Fruit fly (Drosophila melanogaster) whole organism, embryonic: ENCODE results near the gene Sfxn2.

Experiments
- Adf1 ChIP-seq: fragments of 200-800 bp; sonication (Bioruptor generic); IDR thresholded peaks from 2 replicates; pipeline ENCODE4 v1.3.6; 2022; ENCODE audit warnings: missing biosample characterization, missing genetic modification characterization
- CG10431 ChIP-seq: fragments of 200-800 bp; sonication (Bioruptor generic); optimal IDR thresholded peaks from 3 replicates; lab custom pipeline; 2018; ENCODE audit warnings: missing biosample characterization, mild to moderate bottlenecking, missing genetic modification characterization
- CG10565 ChIP-seq: fragments of 200-800 bp; sonication (Bioruptor generic); optimal IDR thresholded peaks from 3 replicates; lab custom pipeline; 2016; ENCODE audit warnings: missing biosample characterization, mild to moderate bottlenecking, missing genetic modification characterization
- CG12219 ChIP-seq: fragments of 200-800 bp; sonication (Bioruptor generic); optimal IDR thresholded peaks from 3 replicates; lab custom pipeline; 2018; ENCODE audit warnings: missing biosample characterization, mild to moderate bottlenecking, missing genetic modification characterization
- CG14441 ChIP-seq: fragments of 200-800 bp; sonication (Bioruptor generic); IDR thresholded peaks from 2 replicates; pipeline ENCODE4 v1.3.6; 2022; ENCODE audit warnings: missing biosample characterization, missing genetic modification characterization
- CG16815 ChIP-seq: fragments of 200-800 bp; sonication (Bioruptor generic); optimal IDR thresholded peaks from 3 replicates; lab custom pipeline; 2017; ENCODE audit warnings: missing biosample characterization, mild to moderate bottlenecking, missing genetic modification characterization
- CG18262 ChIP-seq: fragments of 200-800 bp; optimal IDR thresholded peaks from 3 replicates; lab custom pipeline; 2019; ENCODE audit warnings: missing biosample characterization, mild to moderate bottlenecking, missing genetic modification characterization, moderate library complexity
- CG18599 ChIP-seq: fragments of 200-800 bp; sonication (Bioruptor generic); optimal IDR thresholded peaks from 3 replicates; lab custom pipeline; 2017; ENCODE audit warnings: missing biosample characterization, missing genetic modification characterization, mild to moderate bottlenecking, moderate library complexity, missing genetic modification reagents
- CG18764 ChIP-seq: fragments of 200-800 bp; sonication (Bioruptor generic); optimal IDR thresholded peaks from 3 replicates; lab custom pipeline; 2016; ENCODE audit warnings: missing biosample characterization, missing genetic modification characterization
- CG2129 ChIP-seq: fragments of 200-800 bp; sonication (Bioruptor generic); IDR thresholded peaks from 2 replicates; pipeline ENCODE4 v1.3.6; 2022; ENCODE audit warnings: missing biosample characterization, missing genetic modification characterization; ENCODE audit not compliant: partially characterized antibody
- CG33213 ChIP-seq: fragments of 200-800 bp; sonication (Bioruptor generic); optimal IDR thresholded peaks from 3 replicates; lab custom pipeline; 2016; ENCODE audit warnings: missing biosample characterization, missing genetic modification characterization
- CG3407 ChIP-seq: fragments of 200-800 bp; sonication (Bioruptor generic); optimal IDR thresholded peaks from 2 replicates; lab custom pipeline; 2018; ENCODE audit warnings: missing biosample characterization, mild to moderate bottlenecking, missing genetic modification characterization
- CG4404 ChIP-seq: fragments of 200-800 bp; sonication (Bioruptor generic); IDR thresholded peaks from 2 replicates; pipeline ENCODE4 v1.3.6; 2022; ENCODE audit warnings: missing biosample characterization, missing genetic modification characterization
- CG4730 ChIP-seq: fragments of 200-800 bp; sonication (Bioruptor generic); IDR thresholded peaks from 2 replicates; pipeline ENCODE4 v1.3.6; 2022; ENCODE audit warnings: missing biosample characterization, missing genetic modification characterization
- CG7928 ChIP-seq: fragments of 200-800 bp; sonication (Bioruptor generic); optimal IDR thresholded peaks from 2 replicates; lab custom pipeline; 2017; ENCODE audit warnings: missing biosample characterization, mild to moderate bottlenecking, missing genetic modification characterization
- CG8281 ChIP-seq: fragments of 200-800 bp; sonication (Bioruptor generic); optimal IDR thresholded peaks from 2 replicates; lab custom pipeline; 2018; ENCODE audit warnings: missing biosample characterization, mild to moderate bottlenecking, missing genetic modification characterization, moderate library complexity
- CG8478 ChIP-seq: fragments of >200 bp; optimal IDR thresholded peaks from 2 replicates; lab custom pipeline; 2018
- CoRest ChIP-seq: fragments of 200-800 bp; sonication (Bioruptor generic); optimal IDR thresholded peaks from 3 replicates; lab custom pipeline; 2018; ENCODE audit warnings: missing biosample characterization, mild to moderate bottlenecking, missing genetic modification characterization, moderate library complexity
- GATAe ChIP-seq: fragments of 200-800 bp; sonication (Bioruptor generic); conservative IDR thresholded peaks from 2 replicates; pipeline ENCODE4 v1.3.6; 2022; ENCODE audit warnings: missing biosample characterization, missing genetic modification characterization
- Hmr ChIP-seq: fragments of 200-800 bp; sonication (Bioruptor generic); optimal IDR thresholded peaks from 3 replicates; lab custom pipeline; 2017; ENCODE audit warnings: mild to moderate bottlenecking, missing biosample characterization, missing genetic modification reagents, missing genetic modification characterization
- Hr78 ChIP-seq, 2 experiments: fragments of 200-800 bp in 1 of 2; fragments of >200 bp in 1 of 2; sonication (Bioruptor generic) in 1 of 2; optimal IDR thresholded peaks; 2 replicates each; lab custom pipeline; 2017 to 2019; ENCODE audit warnings: missing biosample characterization in 2 of 2, missing genetic modification characterization in 2 of 2, mild to moderate bottlenecking in 1 of 2, moderate library complexity in 1 of 2
- Lhr ChIP-seq: fragments of 200-800 bp; sonication (Bioruptor generic); optimal IDR thresholded peaks from 3 replicates; lab custom pipeline; 2017; ENCODE audit warnings: mild to moderate bottlenecking, missing biosample characterization, missing genetic modification reagents, missing genetic modification characterization
- MESR4 ChIP-seq: fragments of 200-800 bp; sonication (Bioruptor generic); optimal IDR thresholded peaks from 2 replicates; lab custom pipeline; 2018; ENCODE audit warnings: missing biosample characterization, mild to moderate bottlenecking, missing genetic modification characterization, moderate library complexity
- Mes4 ChIP-seq: fragments of 200-800 bp; sonication (Bioruptor generic); optimal IDR thresholded peaks from 2 replicates; lab custom pipeline; 2016; ENCODE audit warnings: missing biosample characterization, missing genetic modification characterization
- Oli ChIP-seq: fragments of 200-800 bp; sonication (Bioruptor generic); optimal IDR thresholded peaks from 2 replicates; lab custom pipeline; 2018; ENCODE audit warnings: missing biosample characterization, mild to moderate bottlenecking, missing genetic modification characterization, moderate library complexity
- Opbp ChIP-seq: fragments of 200-800 bp; sonication (Bioruptor generic); IDR thresholded peaks from 3 replicates; pipeline ENCODE4 v1.3.6; 2022; ENCODE audit warnings: missing biosample characterization, missing genetic modification characterization; ENCODE audit not compliant: partially characterized antibody
- Ptx1 ChIP-seq: fragments of 200-800 bp; sonication (Bioruptor generic); IDR thresholded peaks from 2 replicates; pipeline ENCODE4 v1.3.6; 2022; ENCODE audit warnings: missing biosample characterization, missing genetic modification characterization
- Side ChIP-seq: fragments of 200-800 bp; sonication (Bioruptor generic); optimal IDR thresholded peaks from 2 replicates; lab custom pipeline; 2016; ENCODE audit warnings: missing biosample characterization, missing genetic modification characterization
- TFAM ChIP-seq: fragments of 200-800 bp; sonication (Bioruptor generic); optimal IDR thresholded peaks from 2 replicates; lab custom pipeline; 2017; ENCODE audit warnings: missing biosample characterization, missing genetic modification characterization, inconsistent platforms
- Xrp1 ChIP-seq: fragments of 200-800 bp; sonication (Bioruptor generic); IDR thresholded peaks from 2 replicates; pipeline ENCODE4 v1.3.6; 2022; ENCODE audit warnings: missing biosample characterization, missing genetic modification characterization
- ara ChIP-seq: fragments of 200-800 bp; sonication (Bioruptor generic); IDR thresholded peaks from 2 replicates; pipeline ENCODE4 v1.3.6; 2022; ENCODE audit warnings: missing biosample characterization, missing genetic modification characterization
- br ChIP-seq: fragments of >200 bp; optimal IDR thresholded peaks from 2 replicates; lab custom pipeline; 2017
- caup ChIP-seq: fragments of 200-800 bp; sonication (Bioruptor generic); optimal IDR thresholded peaks from 3 replicates; lab custom pipeline; 2017; ENCODE audit warnings: missing biosample characterization, mild to moderate bottlenecking, missing genetic modification characterization, moderate library complexity; ENCODE audit not compliant: severe bottlenecking
- ci ChIP-seq: fragments of 200-800 bp; sonication (Bioruptor generic); IDR thresholded peaks from 3 replicates; pipeline ENCODE4 v1.3.6; 2022; ENCODE audit warnings: missing biosample characterization, missing genetic modification characterization
- en ChIP-seq: fragments of 200-800 bp; sonication (Bioruptor generic); optimal IDR thresholded peaks from 2 replicates; lab custom pipeline; 2016; ENCODE audit warnings: missing biosample characterization, missing genetic modification characterization
- eve ChIP-seq, 2 experiments: fragments of >200 bp; optimal IDR thresholded peaks; 2 replicates each; lab custom pipeline; 2017; ENCODE audit warnings: missing biosample characterization in 2 of 2, missing genetic modification characterization in 2 of 2
- exex ChIP-seq: fragments of 200-800 bp; sonication (Bioruptor generic); optimal IDR thresholded peaks from 4 replicates; lab custom pipeline; 2018; ENCODE audit warnings: missing biosample characterization, mild to moderate bottlenecking, missing genetic modification characterization, moderate library complexity
- fd3F ChIP-seq: fragments of 200-800 bp; sonication (Bioruptor generic); optimal IDR thresholded peaks from 2 replicates; lab custom pipeline; 2018; ENCODE audit warnings: missing biosample characterization, mild to moderate bottlenecking, missing genetic modification characterization, moderate library complexity
- grn ChIP-seq: fragments of 200-800 bp; sonication (Bioruptor generic); optimal IDR thresholded peaks from 3 replicates; lab custom pipeline; 2017; ENCODE audit warnings: missing biosample characterization, missing genetic modification characterization
- gsb-n ChIP-seq: fragments of 200-800 bp; sonication (Bioruptor generic); optimal IDR thresholded peaks from 3 replicates; lab custom pipeline; 2018; ENCODE audit warnings: missing biosample characterization, mild to moderate bottlenecking, missing genetic modification characterization
- klu ChIP-seq: fragments of 200-800 bp; sonication (Bioruptor generic); IDR thresholded peaks from 2 replicates; pipeline ENCODE4 v1.3.6; 2022; ENCODE audit warnings: missing biosample characterization, missing genetic modification characterization
- lbe ChIP-seq: fragments of 200-800 bp; sonication (Bioruptor generic); optimal IDR thresholded peaks from 2 replicates; lab custom pipeline; 2016; ENCODE audit warnings: missing biosample characterization, mild to moderate bottlenecking, missing genetic modification characterization
- mirr ChIP-seq: fragments of 200-800 bp; sonication (Bioruptor generic); optimal IDR thresholded peaks from 3 replicates; lab custom pipeline; 2018; ENCODE audit warnings: missing biosample characterization, mild to moderate bottlenecking, missing genetic modification characterization
- mld ChIP-seq: fragments of 200-800 bp; sonication (Bioruptor generic); IDR thresholded peaks from 3 replicates; pipeline ENCODE4 v1.3.6; 2022; ENCODE audit warnings: missing biosample characterization, missing genetic modification characterization; ENCODE audit not compliant: partially characterized antibody
- otp ChIP-seq: fragments of 200-800 bp; sonication (Bioruptor generic); IDR thresholded peaks from 3 replicates; pipeline ENCODE4, ENCODE4 v1.3.6; 2022; ENCODE audit warnings: missing biosample characterization, missing genetic modification characterization
- salm ChIP-seq: fragments of 200-800 bp; sonication (Bioruptor generic); optimal IDR thresholded peaks from 2 replicates; lab custom pipeline; 2018; ENCODE audit warnings: missing biosample characterization, mild to moderate bottlenecking, missing genetic modification characterization
- sens ChIP-seq: fragments of 200-800 bp; sonication (Bioruptor generic); peaks from one replicate; lab custom pipeline; 2016; ENCODE audit warnings: missing biosample characterization, missing genetic modification characterization
- sqz ChIP-seq: fragments of 200-800 bp; sonication (Bioruptor generic); optimal IDR thresholded peaks from 3 replicates; lab custom pipeline; 2018; ENCODE audit warnings: missing biosample characterization, mild to moderate bottlenecking, missing genetic modification characterization
- stwl ChIP-seq: fragments of 200-800 bp; sonication (Bioruptor generic); optimal IDR thresholded peaks from 3 replicates; lab custom pipeline; 2018; ENCODE audit warnings: missing biosample characterization, mild to moderate bottlenecking, missing genetic modification characterization, moderate library complexity
- ttk ChIP-seq: fragments of 200-800 bp; sonication (Bioruptor generic); IDR thresholded peaks from 2 replicates; pipeline ENCODE4 v2.1.2; 2022; ENCODE audit warnings: missing biosample characterization, missing genetic modification characterization
- zen ChIP-seq: fragments of 200-800 bp; sonication (Bioruptor generic); optimal IDR thresholded peaks from 3 replicates; lab custom pipeline; 2018; ENCODE audit warnings: missing biosample characterization, mild to moderate bottlenecking, missing genetic modification characterization, moderate library complexity

Sfxn2 gene

DNA sequence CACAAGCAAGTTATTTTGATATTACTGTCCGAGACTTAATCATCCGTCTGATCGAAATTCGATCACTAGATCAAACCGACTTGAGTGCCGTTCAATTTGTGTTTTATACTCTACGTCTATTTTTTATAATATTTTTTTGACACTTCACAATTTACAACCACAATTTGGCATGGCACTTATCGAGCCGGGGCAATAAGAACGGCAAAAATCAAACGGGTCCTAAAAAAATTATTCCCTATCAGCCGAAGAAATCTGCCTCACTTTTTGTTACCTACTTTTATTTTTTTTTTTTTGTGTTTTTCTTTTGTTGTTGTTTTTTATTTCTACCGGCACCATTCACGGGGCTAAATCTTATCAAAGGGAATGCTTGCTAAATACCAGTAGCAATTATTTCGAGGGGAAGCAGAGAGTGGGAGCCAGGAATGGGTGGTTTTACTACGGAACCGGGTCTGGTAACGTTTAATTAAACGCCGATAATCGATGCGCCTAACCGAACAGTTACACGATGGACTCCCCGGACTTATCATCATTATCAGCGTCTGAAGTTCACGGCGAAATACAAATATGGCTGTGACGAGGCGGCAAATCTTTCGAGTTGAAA lies 47.4 kb upstream of the Sfxn2 start (continued):
- TF ChIP-seq sens (GFP tag; lab: Kevin White, UChicago) = peak; percentile 24
- TF ChIP-seq sqz (GFP tag; lab: Kevin White, UChicago) = peak; percentile 41
- TF ChIP-seq en (GFP tag; lab: Kevin White, UChicago) = no peak
- TF ChIP-seq klu (GFP tag; lab: Robert Waterston, UW) = no peak
- no peak for TF ChIP-seq CG12219 (GFP tag; lab: Kevin White, UChicago)
- TF ChIP-seq mld = no peak
- TF ChIP-seq Xrp1 = no peak
- no peak for TF ChIP-seq CoRest (tag; lab: Kevin White, UChicago)
- TF ChIP-seq gsb-n (tag; lab: Kevin White, UChicago) = no peak
- no peak for TF ChIP-seq Mes4 (GFP tag; lab: Kevin White, UChicago)
- no peak for TF ChIP-seq ci (GFP tag; lab: Robert Waterston, UW)
- TF ChIP-seq CG8281 (tag; lab: Kevin White, UChicago) = no peak
- no peak for TF ChIP-seq ara (GFP tag; lab: Robert Waterston, UW)
- TF ChIP-seq CG33213 (GFP tag; lab: Kevin White, UChicago) = no peak
- TF ChIP-seq Hmr (GFP tag; lab: Kevin White, UChicago) = peak; percentile 1
- no peak for TF ChIP-seq CG10565 (GFP tag; lab: Kevin White, UChicago)
- no peak for TF ChIP-seq CG14441
- TF ChIP-seq Side = no peak
- peak; percentile 89 for TF ChIP-seq grn
- TF ChIP-seq caup (GFP tag; lab: Kevin White, UChicago) = peak; percentile 35
- TF ChIP-seq CG18764 (GFP tag; lab: Kevin White, UChicago) = no peak
- TF ChIP-seq ttk (GFP tag; lab: Robert Waterston, UW) = no peak
- TF ChIP-seq mirr (GFP tag; lab: Kevin White, UChicago) = peak; percentile 41
- no peak for TF ChIP-seq zen (tag; lab: Kevin White, UChicago)
- TF ChIP-seq fd3F (GFP tag; lab: Kevin White, UChicago) = no peak
- TF ChIP-seq Adf1 (GFP tag; lab: Robert Waterston, UW) = no peak
- TF ChIP-seq br (lab: Kevin White, UChicago) = no peak
- no peak for TF ChIP-seq salm (tag; lab: Kevin White, UChicago)
- no peak for TF ChIP-seq MESR4 (GFP tag; lab: Kevin White, UChicago)
- TF ChIP-seq CG18262 (tag; lab: Kevin White, UChicago) = no peak
- TF ChIP-seq CG2129 (GFP tag; lab: Robert Waterston, UW) = no peak
- TF ChIP-seq Ptx1 = no peak
- TF ChIP-seq otp (GFP tag; lab: Robert Waterston, UW) = no peak
- no peak for TF ChIP-seq stwl
- no peak for TF ChIP-seq CG18599 (GFP tag; lab: Kevin White, UChicago)
- no peak for TF ChIP-seq CG3407 (GFP tag; lab: Kevin White, UChicago)
- TF ChIP-seq CG16815 (GFP tag; lab: Kevin White, UChicago) = no peak
- TF ChIP-seq exex (tag; lab: Kevin White, UChicago) = peak; percentile 87
- no peak for TF ChIP-seq CG10431 (GFP tag; lab: Kevin White, UChicago)
- TF ChIP-seq Opbp (GFP tag; lab: Robert Waterston, UW) = no peak
- TF ChIP-seq CG4404 (GFP tag; lab: Robert Waterston, UW) = no peak
- no peak for TF ChIP-seq Lhr (GFP tag; lab: Kevin White, UChicago)
- TF ChIP-seq CG8478 (lab: Kevin White, UChicago) = no peak
- no peak for TF ChIP-seq CG7928 (GFP tag; lab: Kevin White, UChicago)
- TF ChIP-seq Oli = no peak
- peak in 1 of 2 experiments; percentile 15 for TF ChIP-seq eve (GFP tag; optimal IDR thresholded peaks at IDR 0.05; lab: Kevin White, UChicago)
- TF ChIP-seq TFAM = no peak
- TF ChIP-seq lbe (GFP tag; lab: Kevin White, UChicago) = no peak
- peak; percentile 65; the same call in 1 of the 2 replicates for TF ChIP-seq GATAe (GFP tag; lab: Robert Waterston, UW)
- no peak for TF ChIP-seq CG4730 (GFP tag; lab: Robert Waterston, UW)
- TF ChIP-seq Hr78 (GFP tag; optimal IDR thresholded peaks at IDR 0.05; lab: Kevin White, UChicago) = no peak
